Worm (Caenorhabditis elegans): ENCODE measurements around the gene rme-4.

- TF ChIP-seq nhr-12 (tag; optimal IDR thresholded peaks at IDR 0.05): no peak
- TF ChIP-seq ceh-9 (tag; optimal IDR thresholded peaks at IDR 0.05): no peak
- TF ChIP-seq mdl-1 (tag; optimal IDR thresholded peaks at IDR 0.05): no peak
- no peak for TF ChIP-seq egl-27 (tag; optimal IDR thresholded peaks at IDR 0.05)
- no peak for TF ChIP-seq snpc-4 (tag; optimal IDR thresholded peaks at IDR 0.05)
- no peak for TF ChIP-seq ZK546.5 (tag; optimal IDR thresholded peaks at IDR 0.05)
- TF ChIP-seq elt-1 (tag; optimal IDR thresholded peaks at IDR 0.05): no peak
- no peak for TF ChIP-seq ama-1 (optimal IDR thresholded peaks at IDR 0.05)
- no peak for TF ChIP-seq nhr-76 (tag; optimal IDR thresholded peaks at IDR 0.05)
- TF ChIP-seq fkh-10 (GFP tag; optimal IDR thresholded peaks at IDR 0.05): no peak
- no peak for TF ChIP-seq nfya-1 (tag; optimal IDR thresholded peaks at IDR 0.05; ENCODE audit: insufficient read depth)
- no peak for TF ChIP-seq fos-1 (tag; optimal IDR thresholded peaks at IDR 0.05)
Observed at ce11 chrX:10376989-10377388, 2.7 kb downstream of the rme-4 start.

Measured in whole organism, L3 larva.